Fruit fly (Drosophila melanogaster) whole organism, embryonic: Measurements from ENCODE around the gene CG31404.

Experiments used
- CG10366 ChIP-seq: fragments of 200-800 bp; sonication (Bioruptor generic); IDR thresholded peaks from 2 replicates; pipeline ENCODE4 v1.3.6; 2022; ENCODE audit warnings: missing biosample characterization, missing genetic modification characterization
- CG10543 ChIP-seq: fragments of 200-800 bp; sonication (Bioruptor generic); optimal IDR thresholded peaks from 3 replicates; lab custom pipeline; 2017; ENCODE audit warnings: missing biosample characterization, mild to moderate bottlenecking, missing genetic modification characterization, moderate library complexity
- CG11456 ChIP-seq: fragments of 200-800 bp; sonication (Bioruptor generic); IDR thresholded peaks from 3 replicates; pipeline ENCODE4 v1.3.6; 2022; ENCODE audit warnings: missing biosample characterization, missing genetic modification characterization
- CG12155 ChIP-seq: fragments of 200-800 bp; sonication (Bioruptor generic); optimal IDR thresholded peaks from 3 replicates; lab custom pipeline; 2016; ENCODE audit warnings: missing biosample characterization, missing genetic modification characterization
- CG1233 ChIP-seq: fragments of 200-800 bp; sonication (Bioruptor generic); optimal IDR thresholded peaks from 4 replicates; lab custom pipeline; 2018; ENCODE audit warnings: missing biosample characterization, mild to moderate bottlenecking, missing genetic modification characterization
- CG15601 ChIP-seq: fragments of 200-800 bp; sonication (Bioruptor generic); optimal IDR thresholded peaks from 3 replicates; lab custom pipeline; 2019; ENCODE audit warnings: missing biosample characterization, mild to moderate bottlenecking, missing genetic modification characterization, moderate library complexity
- CG17385 ChIP-seq: fragments of 200-800 bp; sonication (Bioruptor generic); optimal IDR thresholded peaks from 3 replicates; lab custom pipeline; 2018; ENCODE audit warnings: missing biosample characterization, mild to moderate bottlenecking, missing genetic modification characterization
- CG17612 ChIP-seq: fragments of 200-800 bp; sonication (Bioruptor generic); IDR thresholded peaks from 2 replicates; pipeline ENCODE4 v1.3.6; 2022; ENCODE audit warnings: missing biosample characterization, missing genetic modification characterization
- CG2199 ChIP-seq: fragments of 200-800 bp; sonication (Bioruptor generic); IDR thresholded peaks from 3 replicates; pipeline ENCODE4 v1.3.6; 2022; ENCODE audit warnings: missing biosample characterization, missing genetic modification characterization
- CG2678 ChIP-seq: fragments of 200-800 bp; sonication (Bioruptor generic); optimal IDR thresholded peaks from 3 replicates; lab custom pipeline; 2019; ENCODE audit warnings: missing biosample characterization, mild to moderate bottlenecking, missing genetic modification characterization, moderate library complexity
- CG2889 ChIP-seq: fragments of 200-800 bp; sonication (Bioruptor generic); IDR thresholded peaks from 3 replicates; pipeline ENCODE4 v1.3.6; 2022; ENCODE audit warnings: missing biosample characterization, missing genetic modification characterization
- CG31365 ChIP-seq: fragments of 200-800 bp; sonication (Bioruptor generic); optimal IDR thresholded peaks from 2 replicates; lab custom pipeline; 2018; ENCODE audit warnings: missing biosample characterization, mild to moderate bottlenecking, missing genetic modification characterization
- CG32532 ChIP-seq: fragments of 200-800 bp; sonication (Bioruptor generic); IDR thresholded peaks from 2 replicates; pipeline ENCODE4 v1.3.6; 2022; ENCODE audit warnings: missing biosample characterization, missing genetic modification characterization
- CG32767 ChIP-seq: fragments of 200-800 bp; sonication (Bioruptor generic); IDR thresholded peaks from 2 replicates; pipeline ENCODE4 v1.3.6; 2022; ENCODE audit warnings: missing biosample characterization, missing genetic modification characterization
- CG33213 ChIP-seq: fragments of 200-800 bp; sonication (Bioruptor generic); optimal IDR thresholded peaks from 3 replicates; lab custom pipeline; 2016; ENCODE audit warnings: missing biosample characterization, missing genetic modification characterization
- CG3847 ChIP-seq: fragments of 200-800 bp; sonication (Bioruptor generic); IDR thresholded peaks from 2 replicates; pipeline ENCODE4 v1.3.6; 2022; ENCODE audit warnings: missing biosample characterization, missing genetic modification characterization
- CG6272 ChIP-seq: fragments of 200-800 bp; sonication (Bioruptor generic); IDR thresholded peaks from 2 replicates; pipeline ENCODE4 v1.3.6; 2022; ENCODE audit warnings: missing biosample characterization, missing genetic modification characterization
- CG6654 ChIP-seq: fragments of 200-800 bp; sonication (Bioruptor generic); optimal IDR thresholded peaks from 2 replicates; lab custom pipeline; 2017; ENCODE audit warnings: missing biosample characterization, mild to moderate bottlenecking, missing genetic modification characterization
- CG7271 ChIP-seq: fragments of 200-800 bp; sonication (Bioruptor generic); optimal IDR thresholded peaks from 2 replicates; lab custom pipeline; 2018; ENCODE audit warnings: missing biosample characterization, mild to moderate bottlenecking, missing genetic modification characterization, moderate library complexity
- CG8089 ChIP-seq: fragments of 200-800 bp; sonication (Bioruptor generic); optimal IDR thresholded peaks from 3 replicates; lab custom pipeline; 2016; ENCODE audit warnings: missing biosample characterization, missing genetic modification characterization
- CG8924 ChIP-seq: fragments of 200-800 bp; optimal IDR thresholded peaks from 3 replicates; lab custom pipeline; 2019; ENCODE audit warnings: missing biosample characterization, mild to moderate bottlenecking, missing genetic modification characterization, moderate library complexity
- CG9609 ChIP-seq: fragments of 200-800 bp; sonication (Bioruptor generic); optimal IDR thresholded peaks from 3 replicates; lab custom pipeline; 2016; ENCODE audit warnings: missing biosample characterization, missing genetic modification characterization
- CG9817 ChIP-seq: fragments of 200-800 bp; sonication (Bioruptor generic); optimal IDR thresholded peaks from 2 replicates; lab custom pipeline; 2018; ENCODE audit warnings: missing biosample characterization, mild to moderate bottlenecking, missing genetic modification characterization, moderate library complexity
- Dad ChIP-seq: fragments of 200-800 bp; sonication (Bioruptor generic); optimal IDR thresholded peaks from 3 replicates; lab custom pipeline; 2016; ENCODE audit warnings: missing biosample characterization, missing genetic modification characterization
- Drgx ChIP-seq: fragments of 200-800 bp; sonication (Bioruptor generic); IDR thresholded peaks from 2 replicates; pipeline ENCODE4 v1.3.6; 2022; ENCODE audit warnings: missing biosample characterization, missing genetic modification characterization
- GATAe ChIP-seq: fragments of 200-800 bp; sonication (Bioruptor generic); conservative IDR thresholded peaks from 2 replicates; pipeline ENCODE4 v1.3.6; 2022; ENCODE audit warnings: missing biosample characterization, missing genetic modification characterization
- Hmx ChIP-seq: fragments of 200-800 bp; sonication (Bioruptor generic); optimal IDR thresholded peaks from 2 replicates; lab custom pipeline; 2016; ENCODE audit warnings: missing biosample characterization, missing genetic modification characterization
- Hr3 ChIP-seq: fragments of 200-800 bp; sonication (Bioruptor generic); optimal IDR thresholded peaks from 3 replicates; lab custom pipeline; 2016; ENCODE audit warnings: missing biosample characterization, missing genetic modification characterization
- Mad ChIP-seq: fragments of 200-800 bp; sonication (Bioruptor generic); optimal IDR thresholded peaks from 2 replicates; lab custom pipeline; 2016; ENCODE audit warnings: missing biosample characterization, missing genetic modification characterization
- NC2α ChIP-seq: fragments of 200-800 bp; sonication (Bioruptor generic); optimal IDR thresholded peaks from 2 replicates; lab custom pipeline; 2016; ENCODE audit warnings: missing biosample characterization, missing genetic modification characterization
- Pdp1 ChIP-seq, 2 experiments: fragments of 200-800 bp; sonication (Bioruptor generic); optimal IDR thresholded peaks; 3 replicates each; lab custom pipeline; 2016; ENCODE audit warnings: missing biosample characterization in 2 of 2, missing genetic modification characterization in 2 of 2, mild to moderate bottlenecking in 1 of 2, moderate library complexity in 1 of 2
- bab2 ChIP-seq: fragments of 200-800 bp; sonication (Bioruptor generic); optimal IDR thresholded peaks from 2 replicates; lab custom pipeline; 2016; ENCODE audit warnings: missing biosample characterization, missing genetic modification characterization
- bigmax ChIP-seq: fragments of 200-800 bp; sonication (Bioruptor generic); optimal IDR thresholded peaks from 2 replicates; lab custom pipeline; 2018; ENCODE audit warnings: missing biosample characterization, mild to moderate bottlenecking, missing genetic modification characterization
- chm ChIP-seq: fragments of 200-800 bp; sonication (Bioruptor generic); IDR thresholded peaks from 2 replicates; pipeline ENCODE4 v1.3.6; 2022; ENCODE audit warnings: missing biosample characterization, missing genetic modification characterization
- crol ChIP-seq: fragments of 200-800 bp; sonication (Bioruptor generic); IDR thresholded peaks from 2 replicates; pipeline ENCODE4 v1.3.6; 2022; ENCODE audit warnings: missing biosample characterization, missing genetic modification characterization
- cwo ChIP-seq: fragments of 200-800 bp; sonication (Bioruptor generic); optimal IDR thresholded peaks from 3 replicates; lab custom pipeline; 2017; ENCODE audit warnings: missing biosample characterization, missing genetic modification characterization, mild to moderate bottlenecking, moderate library complexity, missing genetic modification reagents
- dimm ChIP-seq: fragments of 200-800 bp; sonication (Bioruptor generic); IDR thresholded peaks from 2 replicates; pipeline ENCODE4 v1.3.6; 2022; ENCODE audit warnings: missing biosample characterization, missing genetic modification characterization
- eve ChIP-seq, 2 experiments: fragments of >200 bp; optimal IDR thresholded peaks; 2 replicates each; lab custom pipeline; 2017; ENCODE audit warnings: missing biosample characterization in 2 of 2, missing genetic modification characterization in 2 of 2
- gem ChIP-seq: fragments of 200-800 bp; sonication (Bioruptor generic); optimal IDR thresholded peaks from 2 replicates; lab custom pipeline; 2019; ENCODE audit warnings: missing biosample characterization, mild to moderate bottlenecking, missing genetic modification characterization, moderate library complexity
- grau ChIP-seq: fragments of 200-800 bp; optimal IDR thresholded peaks from 3 replicates; lab custom pipeline; 2019; ENCODE audit warnings: missing biosample characterization, mild to moderate bottlenecking, missing genetic modification characterization, moderate library complexity
- grn ChIP-seq: fragments of 200-800 bp; sonication (Bioruptor generic); optimal IDR thresholded peaks from 3 replicates; lab custom pipeline; 2017; ENCODE audit warnings: missing biosample characterization, missing genetic modification characterization
- kah ChIP-seq: fragments of 200-800 bp; sonication (Bioruptor generic); optimal IDR thresholded peaks from 2 replicates; lab custom pipeline; 2018; ENCODE audit warnings: missing biosample characterization, mild to moderate bottlenecking, missing genetic modification characterization
- run ChIP-seq: fragments of 200-800 bp; sonication (Bioruptor generic); optimal IDR thresholded peaks from 3 replicates; lab custom pipeline; 2018; ENCODE audit warnings: missing biosample characterization, mild to moderate bottlenecking, missing genetic modification characterization
- sima ChIP-seq: fragments of 200-800 bp; sonication (Bioruptor generic); optimal IDR thresholded peaks from 2 replicates; lab custom pipeline; 2016; ENCODE audit warnings: missing biosample characterization, missing genetic modification characterization
- tgo ChIP-seq: fragments of 200-800 bp; sonication (Bioruptor generic); IDR thresholded peaks from 3 replicates; pipeline ENCODE4 v1.3.6; 2022; ENCODE audit warnings: missing biosample characterization, missing genetic modification characterization
- tin ChIP-seq: fragments of 200-800 bp; sonication (Bioruptor generic); optimal IDR thresholded peaks from 3 replicates; lab custom pipeline; 2016; ENCODE audit warnings: missing biosample characterization, missing genetic modification characterization
- tll ChIP-seq, 2 experiments: fragments of 200-800 bp in 1 of 2; fragments of >200 bp in 1 of 2; sonication (Bioruptor generic) in 1 of 2; optimal IDR thresholded peaks; 2 replicates each; lab custom pipeline; 2017 to 2019; ENCODE audit warnings: missing biosample characterization in 2 of 2, missing genetic modification characterization in 2 of 2, mild to moderate bottlenecking in 1 of 2, moderate library complexity in 1 of 2
- trh ChIP-seq: fragments of 200-800 bp; sonication (Bioruptor generic); optimal IDR thresholded peaks from 2 replicates; lab custom pipeline; 2016; ENCODE audit warnings: missing biosample characterization, missing genetic modification characterization
- tup ChIP-seq: fragments of 200-800 bp; sonication (Bioruptor generic); optimal IDR thresholded peaks from 2 replicates; lab custom pipeline; 2016; ENCODE audit warnings: missing biosample characterization, mild to moderate bottlenecking, missing genetic modification characterization, moderate library complexity
- usp ChIP-seq: fragments of >200 bp; optimal IDR thresholded peaks from 2 replicates; lab custom pipeline; 2017; ENCODE audit warnings: missing biosample characterization, missing genetic modification characterization
- vfl ChIP-seq: fragments of 200-800 bp; sonication (Bioruptor generic); optimal IDR thresholded peaks from 2 replicates; lab custom pipeline; 2016; ENCODE audit warnings: missing biosample characterization, missing genetic modification characterization

The CG31404 gene

dm6 chr3R:19403096-19403515 is 27.3 kb upstream of the CG31404 start, which contains the start of the genes Ino80 and Aptx (continued):
- TF ChIP-seq CG2889 (GFP tag; lab: Robert Waterston, UW) (peak; percentile 92), eve (GFP tag; optimal IDR thresholded peaks at IDR 0.05; lab: Kevin White, UChicago) (peak in 1 of 2 experiments; percentile 51), CG6654 (GFP tag; lab: Kevin White, UChicago) (peak; percentile 73), tgo (GFP tag; lab: Robert Waterston, UW) (peak; percentile 94), grau (tag; lab: Kevin White, UChicago) (peak; percentile 93), CG11456 (GFP tag; lab: Robert Waterston, UW) (peak; percentile 92), Pdp1 (GFP tag; optimal IDR thresholded peaks at IDR 0.05; lab: Kevin White, UChicago) (peak; percentile 91 to 92), CG32532 (GFP tag; lab: Robert Waterston, UW) (peak; percentile 96), CG9817 (peak; percentile 96), trh (GFP tag; lab: Kevin White, UChicago) (peak; percentile 90), Hr3 (GFP tag; lab: Kevin White, UChicago) (peak; percentile 97), tin (GFP tag; lab: Kevin White, UChicago) (peak; percentile 96), CG6272 (GFP tag; lab: Robert Waterston, UW) (peak; percentile 95), CG8089 (GFP tag; lab: Kevin White, UChicago) (peak; percentile 90), cwo (GFP tag; lab: Kevin White, UChicago) (peak; percentile 78), NC2α (peak; percentile 83), usp (GFP tag; lab: Kevin White, UChicago) (no peak), run (tag; lab: Kevin White, UChicago) (peak; percentile 73), CG2199 (GFP tag; lab: Robert Waterston, UW) (peak; percentile 71; the same call in 2 of the 3 replicates), crol (GFP tag; lab: Robert Waterston, UW) (peak; percentile 47; the same call in 1 of the 2 replicates), CG12155 (GFP tag; lab: Kevin White, UChicago) (peak; percentile 96), CG1233 (GFP tag; lab: Kevin White, UChicago) (peak; percentile 81), bab2 (peak; percentile 95), CG17385 (GFP tag; lab: Kevin White, UChicago) (peak; percentile 85), CG7271 (peak; percentile 89), Mad (GFP tag; lab: Kevin White, UChicago) (peak; percentile 94), CG10543 (GFP tag; lab: Kevin White, UChicago) (peak; percentile 92), dimm (peak; percentile 78), CG8924 (tag; lab: Kevin White, UChicago) (peak; percentile 93), kah (GFP tag; lab: Kevin White, UChicago) (peak; percentile 55), CG15601 (tag; lab: Kevin White, UChicago) (peak; percentile 86), CG3847 (GFP tag; lab: Robert Waterston, UW) (peak; percentile 97), Drgx (GFP tag; lab: Robert Waterston, UW) (peak; percentile 90), Hmx (GFP tag; lab: Kevin White, UChicago) (peak; percentile 85), CG2678 (tag; lab: Kevin White, UChicago) (peak; percentile 94), Dad (peak; percentile 91), CG9609 (GFP tag; lab: Kevin White, UChicago) (peak; percentile 95), CG10366 (GFP tag; lab: Robert Waterston, UW) (peak; percentile 93), tup (GFP tag; lab: Kevin White, UChicago) (peak; percentile 83), bigmax (GFP tag; lab: Kevin White, UChicago) (peak; percentile 54), CG17612 (GFP tag; lab: Robert Waterston, UW) (peak; percentile 75), chm (GFP tag; lab: Robert Waterston, UW) (peak; percentile 85), vfl (GFP tag; lab: Kevin White, UChicago) (peak; percentile 90), grn (peak; percentile 57), CG32767 (peak; percentile 90), gem (tag; lab: Kevin White, UChicago) (peak; percentile 97), GATAe (GFP tag; lab: Robert Waterston, UW) (peak; percentile 76; the same call in 1 of the 2 replicates), CG31365 (tag; lab: Kevin White, UChicago) (peak; percentile 38), sima (GFP tag; lab: Kevin White, UChicago) (peak; percentile 75), CG33213 (GFP tag; lab: Kevin White, UChicago) (peak; percentile 93), tll (GFP tag; optimal IDR thresholded peaks at IDR 0.05; lab: Kevin White, UChicago) (peak; percentile 41 to 61)
